Worm (Caenorhabditis elegans): ENCODE data around the gene srg-58.

DNA sequence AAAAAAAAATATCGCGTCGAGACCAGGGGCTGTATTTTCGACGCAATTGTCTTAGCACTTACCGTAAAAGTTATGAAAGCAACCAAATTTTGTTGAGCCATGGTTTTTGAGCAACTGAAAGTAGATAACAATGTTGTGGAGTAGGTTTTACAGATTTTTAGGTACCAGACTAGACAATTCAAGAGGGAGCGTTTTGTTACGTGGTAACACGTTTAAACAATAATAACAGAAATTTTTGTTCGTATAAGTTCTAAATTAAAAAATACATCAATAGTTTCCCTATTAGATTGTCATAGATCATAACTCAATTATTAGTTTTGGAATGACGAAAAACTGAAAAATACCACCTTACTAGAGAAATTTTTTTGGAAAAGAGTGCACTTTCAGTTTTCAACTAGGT is 9.3 kb downstream of the srg-58 start, which contains the start of gene srx-24:
- no peak for TF ChIP-seq nhr-237 (tag; optimal IDR thresholded peaks at IDR 0.05)
- no peak for TF ChIP-seq lsy-2 (tag; optimal IDR thresholded peaks at IDR 0.05)
- no peak for TF ChIP-seq unc-55 (GFP tag; optimal IDR thresholded peaks at IDR 0.05)
- TF ChIP-seq ceh-82 (tag; optimal IDR thresholded peaks at IDR 0.05) = no peak
- no peak for TF ChIP-seq nhr-77 (tag; optimal IDR thresholded peaks at IDR 0.05)
- no peak for TF ChIP-seq mdl-1 (tag; optimal IDR thresholded peaks at IDR 0.05)
- TF ChIP-seq fos-1 (tag; optimal IDR thresholded peaks at IDR 0.05) = no peak
- no peak for TF ChIP-seq aly-2 (tag; optimal IDR thresholded peaks at IDR 0.05)
- no peak for TF ChIP-seq ama-1 (optimal IDR thresholded peaks at IDR 0.05)
- TF ChIP-seq blmp-1 (tag; optimal IDR thresholded peaks at IDR 0.05; ENCODE audit: insufficient read depth) = no peak
- no peak for TF ChIP-seq unc-39 (tag; optimal IDR thresholded peaks at IDR 0.05)
- TF ChIP-seq snpc-4 (tag; optimal IDR thresholded peaks at IDR 0.05) = no peak
